Worm (Caenorhabditis elegans): ENCODE results near the gene ttr-40.

ce11 chrV:9328670-9329069, 26.6 kb downstream of the ttr-40 start, which contains the start of gene K07B1.4:
- TF ChIP-seq unc-55 (GFP tag; optimal IDR thresholded peaks at IDR 0.05) (no peak), pha-2 (tag; optimal IDR thresholded peaks at IDR 0.05) (no peak), sox-4 (tag; optimal IDR thresholded peaks at IDR 0.05) (no peak), ets-4 (tag; optimal IDR thresholded peaks at IDR 0.05) (no peak), pha-4 (tag; optimal IDR thresholded peaks at IDR 0.05) (no peak), gmeb-2 (tag; optimal IDR thresholded peaks at IDR 0.05) (no peak), nhr-232 (tag; optimal IDR thresholded peaks at IDR 0.05) (no peak)
